Worm (Caenorhabditis elegans) whole organism, L4 larva: ENCODE data around the gene C56G2.4.

ENCODE experiments used
- F10B5.3 ChIP-seq: sonication (generic microtip); optimal IDR thresholded peaks from 2 replicates; lab custom pipeline; 2016; ENCODE audit warnings: mild to moderate bottlenecking, missing genetic modification characterization, missing compliant biosample characterization
- R02D3.7 ChIP-seq: fragments of 150-350 bp; sonication (generic microtip); optimal IDR thresholded peaks from 3 replicates; lab custom pipeline; 2014; ENCODE audit warnings: missing biosample characterization, missing genetic modification characterization
- ZK337.2 ChIP-seq: fragments of 200-800 bp; sonication (Bioruptor generic); IDR thresholded peaks from 2 replicates; pipeline ENCODE4 v1.3.6; 2022; ENCODE audit warnings: missing genetic modification reagents, missing genetic modification characterization, missing compliant biosample characterization
- ZK546.5 ChIP-seq, 2 experiments: sonication (generic microtip); optimal IDR thresholded peaks; 2 replicates each; lab custom pipeline; 2017; ENCODE audit warnings: missing biosample characterization in 2 of 2, missing genetic modification characterization in 2 of 2
- aly-2 ChIP-seq: sonication (generic microtip); optimal IDR thresholded peaks from 2 replicates; lab custom pipeline; 2018; ENCODE audit warnings: missing biosample characterization, missing genetic modification characterization
- attf-4 ChIP-seq: sonication (generic microtip); optimal IDR thresholded peaks from 3 replicates; lab custom pipeline; 2017; ENCODE audit warnings: missing biosample characterization, missing genetic modification characterization
- ceh-20 ChIP-seq: fragments of 200-800 bp; sonication (Bioruptor generic); IDR thresholded peaks from 2 replicates; pipeline ENCODE4 v1.3.6; 2022; ENCODE audit warnings: missing genetic modification reagents, missing genetic modification characterization, missing compliant biosample characterization
- ceh-28 ChIP-seq: fragments of 150-350 bp; optimal IDR thresholded peaks from 2 replicates; lab custom pipeline; 2014; ENCODE audit warnings: missing biosample characterization, missing genetic modification reagents, missing genetic modification characterization
- ceh-62 ChIP-seq: sonication (generic microtip); optimal IDR thresholded peaks from 2 replicates; lab custom pipeline; 2017; ENCODE audit warnings: missing biosample characterization, missing genetic modification characterization
- ctbp-1 ChIP-seq: fragments of 200-800 bp; sonication (Bioruptor generic); IDR thresholded peaks from 2 replicates; pipeline ENCODE4 v1.3.6; 2022; ENCODE audit warnings: missing genetic modification reagents, missing genetic modification characterization, missing compliant biosample characterization
- daf-12 ChIP-seq: fragments of 150-350 bp; optimal IDR thresholded peaks from 2 replicates; lab custom pipeline; 2014; ENCODE audit warnings: missing biosample characterization, missing genetic modification reagents, missing genetic modification characterization
- daf-19 ChIP-seq: fragments of 200-800 bp; sonication (Bioruptor generic); conservative IDR thresholded peaks from 2 replicates; pipeline ENCODE4 v1.3.6; 2022; ENCODE audit warnings: missing genetic modification characterization, missing compliant biosample characterization
- dmd-6 ChIP-seq: fragments of 200-800 bp; sonication (Bioruptor generic); IDR thresholded peaks from 2 replicates; pipeline ENCODE4 v1.3.6; 2022; ENCODE audit warnings: missing genetic modification reagents, missing genetic modification characterization, missing compliant biosample characterization
- dpl-1 ChIP-seq: fragments of 150-350 bp; optimal IDR thresholded peaks from 2 replicates; lab custom pipeline; 2014; ENCODE audit warnings: missing biosample characterization, missing genetic modification reagents, missing genetic modification characterization
- dve-1 ChIP-seq: sonication (generic microtip); optimal IDR thresholded peaks from 2 replicates; lab custom pipeline; 2017; ENCODE audit warnings: antibody characterized with exemption, mild to moderate bottlenecking, missing genetic modification characterization, missing compliant biosample characterization; ENCODE audit not compliant: insufficient read depth
- fos-1 ChIP-seq: fragments of 150-350 bp; optimal IDR thresholded peaks from 2 replicates; lab custom pipeline; 2014; ENCODE audit warnings: missing biosample characterization, missing genetic modification characterization
- hlh-11 ChIP-seq: fragments of 200-800 bp; sonication (Bioruptor generic); optimal IDR thresholded peaks from 2 replicates; lab custom pipeline; 2018; ENCODE audit warnings: mild to moderate bottlenecking, missing genetic modification characterization, missing compliant biosample characterization
- hlh-30 ChIP-seq: sonication (generic microtip); optimal IDR thresholded peaks from 2 replicates; lab custom pipeline; 2017; ENCODE audit warnings: antibody characterized with exemption, mild to moderate bottlenecking, missing genetic modification characterization, missing compliant biosample characterization; ENCODE audit not compliant: insufficient read depth
- hmg-1.1 ChIP-seq: fragments of 200-800 bp; sonication (Bioruptor generic); IDR thresholded peaks from 2 replicates; pipeline ENCODE4 v1.3.6; 2022; ENCODE audit warnings: missing genetic modification reagents, missing genetic modification characterization, missing compliant biosample characterization
- lin-1 ChIP-seq: fragments of 200-800 bp; sonication (Bioruptor generic); IDR thresholded peaks from 2 replicates; pipeline ENCODE4 v1.3.6; 2022; ENCODE audit warnings: missing genetic modification reagents, missing genetic modification characterization, missing compliant biosample characterization
- lin-13 ChIP-seq: fragments of 150-350 bp; optimal IDR thresholded peaks from 2 replicates; lab custom pipeline; 2014; ENCODE audit warnings: missing biosample characterization, missing genetic modification reagents, missing genetic modification characterization
- lin-29 ChIP-seq: fragments of 200-800 bp; sonication (Bioruptor generic); IDR thresholded peaks from 2 replicates; pipeline ENCODE4 v1.3.6; 2022; ENCODE audit warnings: missing genetic modification reagents, missing genetic modification characterization, missing compliant biosample characterization
- lin-38 ChIP-seq: fragments of 200-800 bp; sonication (Bioruptor generic); IDR thresholded peaks from 2 replicates; pipeline ENCODE4 v1.3.6; 2022; ENCODE audit warnings: missing genetic modification reagents, missing genetic modification characterization, missing compliant biosample characterization
- lin-39 ChIP-seq: fragments of 150-350 bp; optimal IDR thresholded peaks from 2 replicates; lab custom pipeline; 2014; ENCODE audit warnings: missing biosample characterization, missing genetic modification reagents, missing genetic modification characterization
- lsy-2 ChIP-seq, 2 experiments: fragments of 150-350 bp in 1 of 2; sonication (generic microtip) in 1 of 2; optimal IDR thresholded peaks; 2 replicates each; lab custom pipeline; 2014 to 2017; ENCODE audit warnings: missing biosample characterization in 2 of 2, missing genetic modification characterization in 2 of 2
- madf-9 ChIP-seq: fragments of 200-800 bp; sonication (Bioruptor generic); conservative IDR thresholded peaks from 2 replicates; pipeline ENCODE4 v1.3.6; 2022; ENCODE audit warnings: missing genetic modification reagents, missing genetic modification characterization, missing compliant biosample characterization
- mdl-1 ChIP-seq, 2 experiments: fragments of 150-350 bp in 1 of 2; sonication (generic microtip) in 1 of 2; optimal IDR thresholded peaks; 2 replicates each; lab custom pipeline; 2014 to 2017; ENCODE audit warnings: missing biosample characterization in 2 of 2, missing genetic modification characterization in 2 of 2
- mep-1 ChIP-seq: fragments of 150-350 bp; sonication (generic microtip); optimal IDR thresholded peaks from 3 replicates; lab custom pipeline; 2014; ENCODE audit warnings: missing biosample characterization, missing genetic modification characterization
- mxl-2 ChIP-seq: fragments of 200-800 bp; sonication (Bioruptor generic); conservative IDR thresholded peaks from 2 replicates; pipeline ENCODE4 v1.3.6; 2022; ENCODE audit warnings: missing genetic modification reagents, missing genetic modification characterization, missing compliant biosample characterization
- mxl-3 ChIP-seq: fragments of 200-800 bp; sonication (Bioruptor generic); optimal IDR thresholded peaks from 2 replicates; lab custom pipeline; 2018; ENCODE audit warnings: mild to moderate bottlenecking, missing genetic modification characterization, missing compliant biosample characterization
- nhr-102 ChIP-seq: sonication (generic microtip); optimal IDR thresholded peaks from 2 replicates; lab custom pipeline; 2016; ENCODE audit warnings: mild to moderate bottlenecking, missing genetic modification characterization, moderate library complexity, missing compliant biosample characterization
- nhr-11 ChIP-seq: fragments of 150-350 bp; optimal IDR thresholded peaks from 2 replicates; lab custom pipeline; 2014; ENCODE audit warnings: missing biosample characterization, missing genetic modification characterization
- nhr-25 ChIP-seq: sonication (generic microtip); optimal IDR thresholded peaks from 2 replicates; lab custom pipeline; 2017; ENCODE audit warnings: missing genetic modification characterization, mild to moderate bottlenecking, missing compliant biosample characterization, antibody characterized with exemption, moderate library complexity, borderline replicate concordance; ENCODE audit not compliant: insufficient read depth
- nhr-28 ChIP-seq: fragments of 150-350 bp; optimal IDR thresholded peaks from 2 replicates; lab custom pipeline; 2014; ENCODE audit warnings: missing biosample characterization, missing genetic modification characterization
- nhr-48 ChIP-seq: sonication (generic microtip); optimal IDR thresholded peaks from 2 replicates; lab custom pipeline; 2016; ENCODE audit warnings: mild to moderate bottlenecking, missing genetic modification characterization, missing compliant biosample characterization
- nhr-76 ChIP-seq: fragments of 150-350 bp; optimal IDR thresholded peaks from 2 replicates; lab custom pipeline; 2014; ENCODE audit warnings: missing biosample characterization, missing genetic modification characterization
- nhr-77 ChIP-seq: fragments of 150-350 bp; optimal IDR thresholded peaks from 2 replicates; lab custom pipeline; 2014; ENCODE audit warnings: missing biosample characterization, missing genetic modification characterization
- php-3 ChIP-seq: fragments of 200-800 bp; sonication (Bioruptor generic); IDR thresholded peaks from 2 replicates; pipeline ENCODE4 v1.3.6; 2022; ENCODE audit warnings: missing genetic modification reagents, missing genetic modification characterization, missing compliant biosample characterization
- saeg-2 ChIP-seq: fragments of 200-800 bp; sonication (Bioruptor generic); IDR thresholded peaks from 2 replicates; pipeline ENCODE4 v1.3.6; 2022; ENCODE audit warnings: missing genetic modification reagents, missing genetic modification characterization, missing compliant biosample characterization
- sdz-12 ChIP-seq: fragments of 200-800 bp; sonication (Bioruptor generic); optimal IDR thresholded peaks from 2 replicates; lab custom pipeline; 2018; ENCODE audit warnings: mild to moderate bottlenecking, missing genetic modification characterization, missing compliant biosample characterization
- set-16 ChIP-seq: fragments of 200-800 bp; sonication (Bioruptor generic); IDR thresholded peaks from 2 replicates; pipeline ENCODE4 v1.3.6; 2022; ENCODE audit warnings: missing genetic modification reagents, missing genetic modification characterization, missing compliant biosample characterization
- skn-1 ChIP-seq: fragments of 150-350 bp; optimal IDR thresholded peaks from 2 replicates; lab custom pipeline; 2014; ENCODE audit warnings: missing biosample characterization, missing genetic modification characterization
- snpc-4 ChIP-seq: fragments of 150-350 bp; optimal IDR thresholded peaks from 2 replicates; lab custom pipeline; 2014; ENCODE audit warnings: missing biosample characterization, missing genetic modification characterization
- spr-1 ChIP-seq: sonication (generic microtip); optimal IDR thresholded peaks from 2 replicates; lab custom pipeline; 2016; ENCODE audit warnings: mild to moderate bottlenecking, missing genetic modification characterization, missing compliant biosample characterization
- tra-1 ChIP-seq: fragments of 200-800 bp; sonication (Bioruptor generic); IDR thresholded peaks from 2 replicates; pipeline ENCODE4 v1.3.6; 2022; ENCODE audit warnings: missing genetic modification reagents, missing genetic modification characterization, missing compliant biosample characterization
- unc-130 ChIP-seq: sonication (generic microtip); optimal IDR thresholded peaks from 2 replicates; lab custom pipeline; 2016; ENCODE audit warnings: missing genetic modification reagents, missing genetic modification characterization, missing compliant biosample characterization
- unc-62 ChIP-seq, 3 experiments: fragments of 150-350 bp in 1 of 3; sonication (generic microtip); optimal IDR thresholded peaks in 2 of 3; peaks in 1 of 3; 1 replicate in 1 of 3; 2 replicates in 2 of 3; lab custom pipeline; 2014 to 2017; ENCODE audit warnings: missing biosample characterization in 3 of 3, missing genetic modification characterization in 3 of 3, missing genetic modification reagents in 3 of 3, missing genotype in 1 of 3
- zfp-3 ChIP-seq: fragments of 200-800 bp; sonication (Bioruptor generic); conservative IDR thresholded peaks from 2 replicates; pipeline ENCODE4 v1.3.6; 2022; ENCODE audit warnings: missing genetic modification reagents, missing genetic modification characterization, missing compliant biosample characterization
- ztf-7 ChIP-seq: fragments of 150-350 bp; optimal IDR thresholded peaks from 2 replicates; lab custom pipeline; 2014; ENCODE audit warnings: missing biosample characterization, missing genetic modification characterization

C56G2.4 gene

DNA sequence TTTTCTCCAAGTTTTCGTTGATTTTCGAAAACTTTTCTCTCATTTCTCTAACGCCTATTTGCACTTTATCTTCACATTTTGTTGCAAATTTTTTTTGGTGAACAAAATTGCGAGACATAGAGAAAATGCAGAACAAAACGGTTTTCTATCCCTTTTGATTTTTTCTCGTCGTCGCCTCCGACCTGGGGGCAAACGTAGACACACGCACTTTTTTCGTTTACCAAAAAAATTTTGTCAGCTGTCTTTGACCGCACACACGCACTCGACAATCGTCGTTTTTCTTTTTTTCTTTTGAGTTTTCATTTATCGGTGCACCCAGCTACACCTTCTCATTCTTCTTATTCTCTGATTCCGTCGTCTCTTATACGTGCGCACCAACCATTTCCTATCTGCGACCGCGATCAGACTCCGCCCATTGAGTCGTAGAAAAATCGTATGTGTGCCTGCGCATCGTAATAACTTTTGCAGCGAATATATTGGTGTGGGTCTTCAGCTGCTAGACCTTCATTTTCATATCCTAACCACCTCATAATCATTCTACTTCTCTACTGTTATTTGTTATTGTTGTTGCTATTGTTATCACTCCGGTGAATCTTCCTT is 30.9 kb downstream of the C56G2.4 start:
- TF ChIP-seq lin-38 (0 out of 2 replicates have a peak, but pooled peaks have one; percentile 12), lin-29 (GFP tag; lab: Robert Waterston, UW) (0 out of 2 replicates have a peak, but pooled peaks have one; percentile 10), ceh-62 (tag; lab: Kevin White, UChicago) (no peak), ctbp-1 (GFP tag; lab: Robert Waterston, UW) (0 out of 2 replicates have a peak, but pooled peaks have one; percentile 10), ZK337.2 (no peak), nhr-48 (peak; percentile 74), aly-2 (no peak), hlh-11 (tag; lab: Kevin White, UChicago) (peak; percentile 71), ZK546.5 (tag; optimal IDR thresholded peaks at IDR 0.05; lab: Kevin White, UChicago) (no peak), nhr-25 (tag; lab: Kevin White, UChicago) (peak; percentile 25), nhr-28 (tag; lab: Kevin White, UChicago) (peak; percentile 77), daf-19 (GFP tag; lab: Robert Waterston, UW) (0 out of 2 replicates have a peak, but pooled peaks have one; percentile 25), spr-1 (tag; lab: Kevin White, UChicago) (no peak), lsy-2 (tag; optimal IDR thresholded peaks at IDR 0.05; lab: Kevin White, UChicago) (peak in 1 of 2 experiments; percentile 39), dmd-6 (peak; percentile 77), nhr-11 (tag; lab: Kevin White, UChicago) (peak; percentile 28), ztf-7 (tag; lab: Kevin White, UChicago) (no peak), nhr-102 (tag; lab: Kevin White, UChicago) (peak; percentile 11), snpc-4 (tag; lab: Kevin White, UChicago) (no peak), ceh-20 (0 out of 2 replicates have a peak, but pooled peaks have one; percentile 16), mep-1 (tag; lab: Kevin White, UChicago) (peak; percentile 22), dpl-1 (GFP tag; lab: Kevin White, UChicago) (no peak), hmg-1.1 (GFP tag; lab: Robert Waterston, UW) (0 out of 2 replicates have a peak, but pooled peaks have one; percentile 14), unc-62 (GFP tag; optimal IDR thresholded peaks at IDR 0.05 in 1 of 2; lab: Kevin White, UChicago) (peak in 1 of 2 experiments; percentile 99), unc-62 (tag; optimal IDR thresholded peaks at IDR 0.05; lab: Kevin White, UChicago) (no peak), skn-1 (tag; lab: Kevin White, UChicago) (no peak), hlh-30 (tag; lab: Kevin White, UChicago) (peak; percentile 69), mdl-1 (tag; optimal IDR thresholded peaks at IDR 0.05; lab: Kevin White, UChicago) (peak in 1 of 2 experiments; percentile 43), lin-39 (no peak), nhr-77 (tag; lab: Kevin White, UChicago) (no peak), mxl-3 (GFP tag; lab: Kevin White, UChicago) (peak; percentile 38), tra-1 (GFP tag; lab: Robert Waterston, UW) (peak; percentile 60; the same call in 1 of the 2 replicates), dve-1 (tag; lab: Kevin White, UChicago) (peak; percentile 20), zfp-3 (GFP tag; lab: Robert Waterston, UW) (no peak), nhr-76 (tag; lab: Kevin White, UChicago) (no peak)

DNA sequence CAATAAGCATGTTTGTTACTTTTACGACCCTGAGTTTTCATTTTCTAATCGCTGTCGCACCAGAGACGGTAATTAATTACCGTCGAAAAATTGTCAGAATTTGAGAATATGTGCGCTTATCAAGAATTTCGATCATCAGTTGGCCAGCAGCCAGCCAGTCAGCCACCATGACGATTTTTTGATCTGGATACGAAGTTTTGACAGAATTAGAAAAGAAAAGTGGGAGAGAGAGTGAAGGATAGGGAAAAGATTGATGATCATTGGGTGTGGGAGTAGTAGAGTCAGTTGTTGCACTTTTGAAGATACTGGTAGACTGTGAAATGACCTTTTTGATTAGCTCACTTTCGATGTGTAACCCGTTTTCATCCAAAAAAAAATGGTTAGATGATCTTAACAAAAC is 32.9 kb downstream of the C56G2.4 start:
- TF ChIP-seq F10B5.3 (tag; lab: Kevin White, UChicago) = no peak
- TF ChIP-seq madf-9 (GFP tag; lab: Robert Waterston, UW) = no peak
- TF ChIP-seq fos-1 = no peak
- no peak for TF ChIP-seq saeg-2 (GFP tag; lab: Robert Waterston, UW)
- no peak for TF ChIP-seq daf-12 (tag; lab: Kevin White, UChicago)
- no peak for TF ChIP-seq lin-13 (GFP tag; lab: Kevin White, UChicago)
- no peak for TF ChIP-seq tra-1 (GFP tag; lab: Robert Waterston, UW)
- TF ChIP-seq ceh-28 (tag; lab: Kevin White, UChicago) = no peak
- TF ChIP-seq mep-1 (tag; lab: Kevin White, UChicago) = no peak
- no peak for TF ChIP-seq lin-1
- no peak for TF ChIP-seq attf-4 (tag; lab: Kevin White, UChicago)
- peak in 1 of 2 experiments; percentile 13 for TF ChIP-seq lsy-2 (tag; optimal IDR thresholded peaks at IDR 0.05; lab: Kevin White, UChicago)
- peak; percentile 15 for TF ChIP-seq nhr-11 (tag; lab: Kevin White, UChicago)
- TF ChIP-seq R02D3.7 (tag; lab: Kevin White, UChicago) = no peak
- no peak for TF ChIP-seq set-16
- no peak for TF ChIP-seq php-3
- TF ChIP-seq skn-1 (tag; lab: Kevin White, UChicago) = no peak
- no peak for TF ChIP-seq unc-130 (GFP tag; lab: Kevin White, UChicago)
- TF ChIP-seq mxl-2 = no peak
- TF ChIP-seq hmg-1.1 (GFP tag; lab: Robert Waterston, UW) = no peak
- TF ChIP-seq sdz-12 (GFP tag; lab: Kevin White, UChicago) = no peak
